Fruit fly (Drosophila melanogaster) whole organism: ENCODE measurements around the gene CG9961.

ENCODE experiments used
- CG8478 ChIP-seq: fragments of >200 bp; optimal IDR thresholded peaks from 2 replicates; lab custom pipeline; 2018; ENCODE audit warnings: inconsistent platforms
- Dll ChIP-seq: fragments of >200 bp; optimal IDR thresholded peaks from 2 replicates; lab custom pipeline; 2017
- EcR ChIP-seq, 2 experiments: fragments of >200 bp; optimal IDR thresholded peaks; 2 replicates each; lab custom pipeline; 2017; ENCODE audit warnings: missing biosample characterization in 2 of 2, missing genetic modification characterization in 2 of 2, missing genetic modification reagents in 2 of 2
- pan ChIP-seq: fragments of >200 bp; optimal IDR thresholded peaks from 2 replicates; lab custom pipeline; 2017
- psq ChIP-seq: fragments of >200 bp; optimal IDR thresholded peaks from 2 replicates; lab custom pipeline; 2017
- usp ChIP-seq: fragments of >200 bp; optimal IDR thresholded peaks from 2 replicates; lab custom pipeline; 2017; ENCODE audit warnings: missing biosample characterization, missing genetic modification characterization, mixed read lengths

CG9961 gene

dm6 chr2L:2744852-2745251, at the start of gene CG9961, which contains the start of gene Cwc25:
TSS of gene CG9961 (minus strand) at chr2L:2744934.
TSS of gene Cwc25 (plus strand) at chr2L:2745098.
- no peak for TF ChIP-seq usp (GFP tag; lab: Kevin White, UChicago)
- TF ChIP-seq CG8478 (lab: Kevin White, UChicago) = no peak

dm6 chr2L:2782790-2783189, 38.1 kb upstream of the CG9961 start:
- TF ChIP-seq EcR (GFP tag; optimal IDR thresholded peaks at IDR 0.05; lab: Kevin White, UChicago) (no peak), usp (GFP tag; lab: Kevin White, UChicago) (no peak), CG8478 (lab: Kevin White, UChicago) (no peak), Dll (lab: Kevin White, UChicago) (no peak), pan (no peak), psq (no peak)

DNA sequence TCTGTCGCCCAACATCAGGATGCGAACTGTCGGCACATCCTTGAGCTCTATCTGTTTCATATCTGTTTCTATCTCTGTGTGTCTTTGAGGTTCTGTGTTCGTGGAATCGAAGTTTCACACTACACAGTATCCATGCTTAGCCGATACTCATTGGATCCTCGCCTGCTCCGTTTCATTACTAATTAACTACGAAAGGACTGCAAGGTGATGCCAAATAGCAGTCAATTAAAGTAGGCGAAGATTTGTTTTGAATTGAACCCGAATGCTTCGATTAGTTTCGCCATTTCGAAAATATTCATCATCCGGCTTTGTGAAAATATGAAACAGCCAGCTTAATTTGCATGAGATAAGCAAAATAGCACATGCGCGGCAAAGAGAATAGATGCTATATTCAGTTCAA, 26.9 kb upstream of the CG9961 start, which contains the start of gene CG15399:
Gene CG15399, minus strand, starts transcription at position 101 of the 400 bp plus-strand sequence.
- no peak for TF ChIP-seq Dll (lab: Kevin White, UChicago)
- no peak for TF ChIP-seq EcR (GFP tag; optimal IDR thresholded peaks at IDR 0.05; lab: Kevin White, UChicago)
- no peak for TF ChIP-seq psq
- no peak for TF ChIP-seq pan
- no peak for TF ChIP-seq CG8478 (lab: Kevin White, UChicago)
- no peak for TF ChIP-seq usp (GFP tag; lab: Kevin White, UChicago)

DNA sequence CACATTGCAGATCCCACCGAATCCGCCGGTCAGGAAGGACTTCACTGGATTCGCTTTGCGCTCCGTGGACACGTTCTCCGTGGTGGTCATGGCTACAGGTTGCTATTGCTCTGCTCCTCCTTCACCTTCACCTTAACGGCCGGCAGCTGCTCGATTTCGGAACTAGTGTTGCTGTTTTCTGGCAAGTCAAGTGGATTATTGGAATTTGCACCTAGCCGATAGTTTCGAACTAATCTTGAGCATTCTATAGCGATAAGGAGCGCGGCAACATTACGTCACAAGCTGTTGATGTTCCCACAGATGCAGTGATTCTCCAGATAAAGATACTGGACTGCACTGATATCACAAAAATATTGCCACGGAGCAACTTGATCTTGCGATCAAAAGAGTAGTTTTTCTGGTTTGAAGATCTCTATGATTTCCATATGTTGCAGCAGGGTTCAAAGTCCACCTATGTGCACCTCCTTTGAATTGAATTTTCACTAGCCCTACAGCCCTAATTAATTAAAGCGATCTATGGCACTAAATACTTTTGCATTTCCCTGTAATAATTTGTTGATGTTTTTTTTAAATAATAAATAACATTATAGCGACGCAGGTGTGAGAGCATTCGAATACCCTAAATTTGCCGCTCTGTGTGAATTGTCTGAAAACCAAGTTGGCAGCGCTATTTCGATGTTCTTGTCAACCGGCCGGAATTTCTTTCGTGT, 24.9 kb upstream of the CG9961 start, which contains the start of the genes colt and HINT1:
Gene colt, minus strand, starts transcription at position 594 of the 710 bp plus-strand sequence.
Gene HINT1, plus strand, starts transcription at position 660 of the 710 bp plus-strand sequence.
- TF ChIP-seq usp (GFP tag; lab: Kevin White, UChicago) (no peak), psq (no peak), EcR (GFP tag; optimal IDR thresholded peaks at IDR 0.05; lab: Kevin White, UChicago) (no peak), Dll (lab: Kevin White, UChicago) (no peak), pan (no peak), CG8478 (lab: Kevin White, UChicago) (no peak)

DNA sequence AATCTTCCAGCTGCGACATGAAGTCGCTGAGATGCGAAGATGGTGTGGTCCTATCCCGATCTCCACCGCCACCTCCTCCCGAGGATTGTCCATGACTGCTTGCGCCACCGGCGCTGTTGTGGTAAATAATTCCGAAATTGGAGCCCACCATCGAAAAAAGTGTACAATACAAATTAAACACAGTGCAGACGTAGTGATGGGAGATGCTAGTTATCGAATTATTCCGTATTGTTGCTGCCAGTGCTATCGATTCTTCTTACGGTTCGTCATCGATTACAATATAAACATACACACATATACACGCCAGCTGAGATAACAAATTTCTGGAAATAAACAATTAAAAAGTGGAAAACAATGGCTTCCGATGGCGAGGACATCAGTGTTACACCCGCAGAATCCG, 22.9 kb upstream of the CG9961 start, which contains the start of the genes Taf10b and Taf10:
Gene Taf10b, minus strand, starts transcription at position 219 of the 400 bp plus-strand sequence.
Gene Taf10, plus strand, starts transcription at position 264 of the 400 bp plus-strand sequence.
- TF ChIP-seq CG8478 (lab: Kevin White, UChicago) (no peak), EcR (GFP tag; optimal IDR thresholded peaks at IDR 0.05; lab: Kevin White, UChicago) (no peak), pan (no peak), usp (GFP tag; lab: Kevin White, UChicago) (no peak), psq (no peak), Dll (lab: Kevin White, UChicago) (no peak)

DNA sequence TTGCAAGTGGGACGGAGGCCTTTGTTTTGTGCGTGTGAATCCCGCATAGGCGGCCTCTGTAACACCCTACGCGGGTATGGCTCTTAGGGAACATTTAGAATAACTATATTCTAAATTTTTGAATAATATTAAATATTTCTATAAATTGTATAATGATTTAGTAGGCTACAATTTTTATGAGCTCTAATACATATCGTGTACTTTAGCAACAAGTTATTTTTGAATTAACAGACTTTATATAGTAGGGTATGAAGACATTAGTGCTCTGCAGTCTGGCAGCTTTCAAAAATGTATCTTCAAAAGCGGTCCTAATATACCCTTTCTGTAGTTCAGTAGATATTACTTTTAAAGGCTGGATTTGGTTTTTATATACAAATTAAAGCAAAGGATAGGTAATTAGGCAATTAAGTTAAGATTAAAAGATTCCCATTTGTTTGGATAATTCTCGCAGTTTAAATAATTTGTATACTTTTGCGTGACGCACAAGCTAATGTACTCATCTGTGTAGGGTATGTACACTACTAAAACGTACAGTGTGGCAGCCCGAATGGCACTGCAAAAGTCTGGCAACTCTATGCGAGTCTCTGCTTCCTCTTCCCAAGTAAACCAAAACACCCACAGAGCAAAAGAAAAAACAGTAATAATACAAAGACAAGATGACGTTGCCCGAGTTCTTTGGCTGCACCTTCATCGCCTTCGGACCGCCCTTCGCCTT, 21.1 kb upstream of the CG9961 start, which contains the start of the genes Snx21 and aph-1:
Gene Snx21, minus strand, starts transcription at position 7 of the 715 bp plus-strand sequence.
Gene aph-1, plus strand, starts transcription at position 575 of the 715 bp plus-strand sequence.
- TF ChIP-seq usp (GFP tag; lab: Kevin White, UChicago) (no peak), Dll (lab: Kevin White, UChicago) (no peak), EcR (GFP tag; optimal IDR thresholded peaks at IDR 0.05; lab: Kevin White, UChicago) (no peak), psq (no peak), CG8478 (lab: Kevin White, UChicago) (no peak), pan (no peak)

DNA sequence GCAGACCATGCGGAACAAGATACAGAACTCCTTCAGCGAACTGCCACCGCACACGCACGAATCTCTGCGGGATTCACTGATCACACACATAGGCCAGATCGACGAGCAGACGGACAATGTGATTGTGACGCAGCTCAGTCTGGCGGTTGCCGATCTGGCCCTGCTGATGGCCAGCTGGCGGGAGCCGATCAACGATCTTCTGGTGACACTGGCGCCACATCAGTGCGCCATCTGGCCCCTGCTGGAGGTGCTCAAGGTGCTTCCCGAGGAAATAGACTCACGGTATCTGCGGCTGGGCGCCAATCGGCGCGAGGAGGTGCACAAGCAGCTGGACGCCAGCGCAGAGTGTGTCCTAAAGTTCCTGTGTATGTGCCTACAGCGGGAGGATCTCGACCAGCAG, 15.6 kb upstream of the CG9961 start:
- TF ChIP-seq EcR (GFP tag; optimal IDR thresholded peaks at IDR 0.05; lab: Kevin White, UChicago) = no peak
- TF ChIP-seq psq = no peak
- no peak for TF ChIP-seq Dll (lab: Kevin White, UChicago)
- no peak for TF ChIP-seq pan
- TF ChIP-seq usp (GFP tag; lab: Kevin White, UChicago) = no peak
- no peak for TF ChIP-seq CG8478 (lab: Kevin White, UChicago)

DNA sequence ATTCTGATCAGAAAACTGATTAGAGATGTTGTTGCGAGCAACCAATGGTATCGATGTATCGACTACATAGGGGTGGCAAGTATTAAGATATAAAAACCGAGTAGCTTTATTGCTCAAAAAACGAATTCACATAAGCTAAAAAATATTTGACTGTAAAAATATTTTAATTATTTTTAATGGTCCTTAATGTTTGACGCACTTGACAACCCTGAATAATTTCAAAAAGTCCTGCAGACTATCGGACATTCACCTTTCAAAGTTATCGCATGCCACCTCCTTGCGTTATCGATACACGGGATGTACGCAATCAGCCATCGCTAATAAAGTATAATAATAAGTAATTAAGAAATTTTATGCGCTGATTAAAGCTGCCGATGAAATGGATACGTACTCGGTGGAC, 14.9 kb upstream of the CG9961 start, which contains the start of the genes HemK2, Snapin and Tnpo-SR:
Gene HemK2, minus strand, starts transcription at position 24 of the 400 bp plus-strand sequence.
Gene Snapin, minus strand, starts transcription at position 24 of the 400 bp plus-strand sequence.
Gene Tnpo-SR, plus strand, starts transcription at position 271 of the 400 bp plus-strand sequence.
- no peak for TF ChIP-seq pan

- no peak for TF ChIP-seq Dll (lab: Kevin White, UChicago)
- no peak for TF ChIP-seq pan
- TF ChIP-seq EcR (GFP tag; optimal IDR thresholded peaks at IDR 0.05; lab: Kevin White, UChicago) = no peak
- TF ChIP-seq psq = no peak
- no peak for TF ChIP-seq CG8478 (lab: Kevin White, UChicago)
- TF ChIP-seq usp (GFP tag; lab: Kevin White, UChicago) = no peak
These were observed 13.3 kb upstream of the CG9961 start for dm6 chr2L:2757930-2758556.

DNA sequence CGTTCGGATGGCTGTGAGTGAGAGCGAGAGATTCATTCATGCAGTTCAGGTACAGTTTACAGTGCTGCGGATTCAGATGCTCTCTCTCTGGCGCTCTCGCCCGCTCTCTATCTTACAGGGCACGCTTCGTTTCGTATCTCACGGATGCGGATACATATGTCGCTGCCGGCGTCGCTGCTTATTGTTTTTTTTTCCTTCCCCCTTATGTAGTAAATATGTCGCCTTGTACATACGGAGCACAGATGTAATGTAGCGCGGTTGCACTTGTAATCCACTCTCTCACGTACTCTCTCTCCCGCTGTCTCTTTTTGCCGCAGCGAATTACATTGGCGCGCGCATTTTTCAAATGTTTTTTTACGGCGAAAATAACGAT, 10.6 kb upstream of the CG9961 start:
- TF ChIP-seq psq = no peak
- TF ChIP-seq Dll (lab: Kevin White, UChicago) = peak; percentile 97
- no peak for TF ChIP-seq usp (GFP tag; lab: Kevin White, UChicago)
- TF ChIP-seq pan = no peak

DNA sequence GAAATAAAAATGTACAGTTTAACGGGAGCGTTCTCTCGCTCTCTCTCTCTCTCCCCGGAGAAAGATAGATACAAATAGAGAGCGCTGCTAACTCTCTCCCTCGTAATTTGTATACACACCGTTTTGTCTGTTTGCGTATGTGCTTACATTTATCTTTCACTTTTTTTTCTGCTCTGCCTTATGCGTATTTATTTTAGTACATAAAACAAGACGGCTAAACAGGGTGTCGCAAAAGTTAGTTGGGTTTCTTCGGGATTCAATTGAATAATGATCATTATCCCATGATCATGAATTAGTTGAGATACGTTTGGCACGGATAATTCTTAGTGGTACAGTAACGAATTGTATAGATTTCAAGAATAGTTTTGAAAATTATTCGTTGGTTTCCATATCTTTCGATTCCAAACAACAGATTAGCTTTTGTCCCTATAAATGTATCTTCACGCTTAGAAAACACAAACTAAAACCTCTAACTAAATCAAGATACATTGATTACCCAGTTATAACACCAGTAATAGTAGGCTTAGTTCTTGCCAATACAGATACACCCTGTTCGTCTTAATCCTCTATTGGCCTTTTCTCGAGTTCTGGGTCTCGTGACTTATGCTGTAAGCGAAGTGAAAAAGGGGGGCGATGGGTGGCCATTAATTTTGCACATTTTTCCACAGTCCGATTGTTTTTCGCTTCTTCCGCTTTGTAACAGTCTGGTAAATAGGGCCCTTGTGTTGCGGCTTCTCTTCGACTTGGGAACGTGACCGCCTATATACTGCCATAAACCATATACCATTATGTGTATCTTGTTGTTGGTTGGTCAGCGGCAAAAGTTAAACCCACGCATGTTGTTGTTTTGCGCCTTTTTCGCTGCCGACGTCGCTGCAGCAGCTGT, 9.9 kb upstream of the CG9961 start:
- TF ChIP-seq pan (no peak), CG8478 (lab: Kevin White, UChicago) (no peak), psq (no peak), EcR (GFP tag; optimal IDR thresholded peaks at IDR 0.05; lab: Kevin White, UChicago) (no peak), Dll (lab: Kevin White, UChicago) (no peak), usp (GFP tag; lab: Kevin White, UChicago) (no peak)
